Fruit fly (Drosophila melanogaster): ENCODE measurements around the gene kra.

dm6 chr3R:5564775-5565190 is 36.2 kb downstream of the kra start, which contains the start of the genes CG14671 and CG12746:
- TF ChIP-seq CG7368 (GFP tag; optimal IDR thresholded peaks at IDR 0.05): no peak
- TF ChIP-seq Lpt (GFP tag; optimal IDR thresholded peaks at IDR 0.05): no peak
- TF ChIP-seq Met (GFP tag; optimal IDR thresholded peaks at IDR 0.05): no peak
- no peak for TF ChIP-seq CG3919 (GFP tag; optimal IDR thresholded peaks at IDR 0.05)
- TF ChIP-seq net (GFP tag; optimal IDR thresholded peaks at IDR 0.05): no peak
- no peak for TF ChIP-seq Sox102F (GFP tag; optimal IDR thresholded peaks at IDR 0.05)
- TF ChIP-seq Hr4 (GFP tag; optimal IDR thresholded peaks at IDR 0.05): no peak
- no peak for TF ChIP-seq Gug (GFP tag; IDR thresholded peaks at IDR 0.05)
- no peak for TF ChIP-seq CG6163 (GFP tag; IDR thresholded peaks at IDR 0.05)

Data from whole organism, prepupa.